Worm (Caenorhabditis elegans) whole organism, L3 larva: ENCODE measurements around the gene col-81.

Experiments used
- ceh-16 ChIP-seq: sonication (generic microtip); optimal IDR thresholded peaks from 2 replicates; lab custom pipeline; 2017; ENCODE audit warnings: missing biosample characterization, missing genetic modification characterization
- egl-27 ChIP-seq: sonication (generic microtip); optimal IDR thresholded peaks from 4 replicates; lab custom pipeline; 2017; ENCODE audit warnings: missing biosample characterization, missing genetic modification reagents, missing genetic modification characterization
- mdl-1 ChIP-seq: fragments of 150-350 bp; optimal IDR thresholded peaks from 2 replicates; lab custom pipeline; 2014; ENCODE audit warnings: missing biosample characterization, missing genetic modification characterization
- nhr-11 ChIP-seq: fragments of 150-350 bp; optimal IDR thresholded peaks from 2 replicates; lab custom pipeline; 2014; ENCODE audit warnings: missing biosample characterization, missing genetic modification characterization
- nhr-237 ChIP-seq: fragments of 150-350 bp; optimal IDR thresholded peaks from 2 replicates; lab custom pipeline; 2014; ENCODE audit warnings: missing biosample characterization, missing genetic modification characterization
- nhr-43 ChIP-seq: sonication (generic microtip); optimal IDR thresholded peaks from 2 replicates; lab custom pipeline; 2016; ENCODE audit warnings: mild to moderate bottlenecking, missing genetic modification characterization, missing compliant biosample characterization; ENCODE audit not compliant: poor library complexity, severe bottlenecking
- nhr-77 ChIP-seq: fragments of 150-350 bp; optimal IDR thresholded peaks from 2 replicates; lab custom pipeline; 2014; ENCODE audit warnings: missing biosample characterization, missing genetic modification characterization
- pqm-1 ChIP-seq: fragments of 150-350 bp; optimal IDR thresholded peaks from 2 replicates; lab custom pipeline; 2017; ENCODE audit warnings: missing biosample characterization, missing genetic modification characterization, inconsistent platforms
- snpc-4 ChIP-seq: fragments of 150-350 bp; optimal IDR thresholded peaks from 2 replicates; lab custom pipeline; 2014; ENCODE audit warnings: missing biosample characterization, missing genetic modification characterization
- ztf-11 ChIP-seq: fragments of 150-350 bp; optimal IDR thresholded peaks from 2 replicates; lab custom pipeline; 2014; ENCODE audit warnings: missing biosample characterization, missing genetic modification characterization

DNA sequence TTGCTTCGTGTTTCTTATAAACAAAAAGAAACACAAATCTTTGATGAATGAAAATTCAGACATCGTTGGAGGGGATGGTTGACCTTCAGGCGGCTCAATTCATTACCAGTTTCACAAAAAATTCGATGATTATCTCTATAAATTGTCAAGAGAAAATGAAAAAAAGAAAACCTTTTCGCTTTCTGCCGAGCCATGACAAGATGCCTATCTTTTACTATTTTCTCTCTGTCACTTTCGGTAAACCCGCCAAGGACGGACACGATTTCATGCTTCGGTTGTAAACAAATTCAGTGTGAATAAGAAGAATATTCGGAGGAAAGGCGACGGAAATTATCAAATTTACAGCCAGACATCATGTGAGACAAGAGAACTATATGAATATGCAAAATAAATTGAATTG is 7.1 kb upstream of the col-81 start:
- TF ChIP-seq nhr-237 = no peak
- no peak for TF ChIP-seq ztf-11 (tag; lab: Kevin White, UChicago)
- TF ChIP-seq pqm-1 (tag; lab: Kevin White, UChicago) = no peak
- no peak for TF ChIP-seq nhr-77 (tag; lab: Kevin White, UChicago)
- TF ChIP-seq snpc-4 = no peak
- no peak for TF ChIP-seq nhr-11 (tag; lab: Kevin White, UChicago)
- no peak for TF ChIP-seq ceh-16
- TF ChIP-seq nhr-43 (tag; lab: Kevin White, UChicago) = no peak
- no peak for TF ChIP-seq egl-27
- TF ChIP-seq mdl-1 (tag; lab: Kevin White, UChicago) = no peak
